Worm (Caenorhabditis elegans): ENCODE measurements around the gene nmr-2.

DNA sequence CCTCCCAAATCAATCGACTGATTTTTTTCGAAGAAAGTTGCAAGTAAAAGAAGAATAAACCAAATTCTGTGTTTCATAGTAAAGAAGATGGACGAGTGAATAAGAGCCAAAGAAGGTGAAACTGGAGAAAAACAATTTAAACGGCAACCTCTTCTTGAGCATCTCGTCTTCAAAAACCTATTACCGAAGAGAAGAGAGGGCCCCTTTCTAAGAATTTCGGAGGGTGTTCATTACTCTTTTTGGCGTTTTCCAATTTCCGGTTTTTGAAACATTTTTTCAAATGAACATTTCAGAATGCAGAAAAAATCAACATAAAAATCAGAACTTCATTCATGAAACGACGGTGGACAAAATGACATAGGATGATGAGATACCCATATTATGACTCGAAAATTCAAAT, at the start of gene nmr-2:
- TF ChIP-seq nhr-77 (tag; optimal IDR thresholded peaks at IDR 0.05) (no peak), ztf-11 (tag; optimal IDR thresholded peaks at IDR 0.05) (no peak), F49E8.2 (tag; optimal IDR thresholded peaks at IDR 0.05; ENCODE audit: borderline replicate concordance) (no peak), lin-13 (GFP tag; optimal IDR thresholded peaks at IDR 0.05) (no peak), F44E2.7 (GFP tag; IDR thresholded peaks at IDR 0.05) (no peak), daf-19 (GFP tag; conservative IDR thresholded peaks at IDR 0.05) (no peak), lim-7 (GFP tag; IDR thresholded peaks at IDR 0.05) (no peak), snpc-1.2 (GFP tag; IDR thresholded peaks at IDR 0.05) (no peak), Y75B8A.6 (GFP tag; IDR thresholded peaks at IDR 0.05) (no peak)
